Fruit fly (Drosophila melanogaster) whole organism, embryonic: ENCODE measurements around the gene isoQC.
A peak's percentile ranks its signal among the peaks of the same experiment; 100 is the strongest.

Experiments
- Ada2b ChIP-seq: fragments of 200-800 bp; sonication (Bioruptor generic); IDR thresholded peaks from 2 replicates; pipeline ENCODE4 v1.3.6; 2022; ENCODE audit warnings: missing biosample characterization, missing genetic modification characterization
- Antp ChIP-seq: fragments of 200-800 bp; sonication (Bioruptor generic); optimal IDR thresholded peaks from 3 replicates; lab custom pipeline; 2016; ENCODE audit warnings: missing biosample characterization, missing genetic modification characterization
- Atf-2 ChIP-seq: fragments of 200-800 bp; sonication (Bioruptor generic); optimal IDR thresholded peaks from 2 replicates; lab custom pipeline; 2016; ENCODE audit warnings: missing biosample characterization, missing genetic modification characterization
- Bgb ChIP-seq: fragments of 200-800 bp; sonication (Bioruptor generic); IDR thresholded peaks from 2 replicates; pipeline ENCODE4 v1.3.6; 2022; ENCODE audit warnings: missing biosample characterization, missing genetic modification characterization; ENCODE audit not compliant: partially characterized antibody
- Blimp-1 ChIP-seq: fragments of 200-800 bp; sonication (Bioruptor generic); optimal IDR thresholded peaks from 3 replicates; lab custom pipeline; 2018; ENCODE audit warnings: missing biosample characterization, missing genetic modification characterization, mild to moderate bottlenecking, moderate library complexity, missing genetic modification reagents
- CG10274 ChIP-seq: fragments of 200-800 bp; sonication (Bioruptor generic); optimal IDR thresholded peaks from 3 replicates; lab custom pipeline; 2017; ENCODE audit warnings: missing biosample characterization, mild to moderate bottlenecking, missing genetic modification characterization
- CG11093 ChIP-seq: fragments of 200-800 bp; sonication (Bioruptor generic); IDR thresholded peaks from 3 replicates; pipeline ENCODE4 v1.3.6; 2022; ENCODE audit warnings: missing biosample characterization, missing genetic modification characterization
- CG11696 ChIP-seq: fragments of 200-800 bp; sonication (Bioruptor generic); IDR thresholded peaks from 2 replicates; pipeline ENCODE4 v1.3.6; 2022; ENCODE audit warnings: missing biosample characterization, missing genetic modification characterization
- CG12744 ChIP-seq: fragments of 200-800 bp; sonication (Bioruptor generic); optimal IDR thresholded peaks from 2 replicates; lab custom pipeline; 2016; ENCODE audit warnings: missing biosample characterization, missing genetic modification characterization
- CG17359 ChIP-seq: fragments of 200-800 bp; sonication (Bioruptor generic); optimal IDR thresholded peaks from 3 replicates; lab custom pipeline; 2018; ENCODE audit warnings: missing biosample characterization, mild to moderate bottlenecking, missing genetic modification characterization, moderate library complexity
- CG18476 ChIP-seq: fragments of 200-800 bp; sonication (Bioruptor generic); optimal IDR thresholded peaks from 2 replicates; lab custom pipeline; 2016; ENCODE audit warnings: missing biosample characterization, mild to moderate bottlenecking, missing genetic modification characterization
- CG2202 ChIP-seq: fragments of 200-800 bp; sonication (Bioruptor generic); optimal IDR thresholded peaks from 2 replicates; lab custom pipeline; 2018; ENCODE audit warnings: missing biosample characterization, mild to moderate bottlenecking, missing genetic modification characterization
- CG30020 ChIP-seq: fragments of 200-800 bp; optimal IDR thresholded peaks from 2 replicates; lab custom pipeline; 2019; ENCODE audit warnings: missing biosample characterization, mild to moderate bottlenecking, missing genetic modification characterization, moderate library complexity
- CG31224 ChIP-seq: fragments of 200-800 bp; sonication (Bioruptor generic); IDR thresholded peaks from 2 replicates; pipeline ENCODE4 v1.3.6; 2022; ENCODE audit warnings: missing biosample characterization, missing genetic modification characterization
- CG34376 ChIP-seq: fragments of 200-800 bp; sonication (Bioruptor generic); optimal IDR thresholded peaks from 2 replicates; lab custom pipeline; 2018; ENCODE audit warnings: missing biosample characterization, mild to moderate bottlenecking, missing genetic modification characterization
- CG4282 ChIP-seq: fragments of 200-800 bp; sonication (Bioruptor generic); optimal IDR thresholded peaks from 2 replicates; lab custom pipeline; 2016; ENCODE audit warnings: missing biosample characterization, missing genetic modification characterization
- CG9932 ChIP-seq: fragments of 200-800 bp; sonication (Bioruptor generic); IDR thresholded peaks from 2 replicates; pipeline ENCODE4 v1.3.6; 2022; ENCODE audit warnings: missing biosample characterization, missing genetic modification characterization
- CoRest ChIP-seq: fragments of 200-800 bp; sonication (Bioruptor generic); optimal IDR thresholded peaks from 3 replicates; lab custom pipeline; 2018; ENCODE audit warnings: missing biosample characterization, mild to moderate bottlenecking, missing genetic modification characterization, moderate library complexity
- Dek ChIP-seq: fragments of 200-800 bp; sonication (Bioruptor generic); optimal IDR thresholded peaks from 3 replicates; lab custom pipeline; 2019; ENCODE audit warnings: missing biosample characterization, mild to moderate bottlenecking, missing genetic modification characterization, moderate library complexity
- ERR ChIP-seq: fragments of 200-800 bp; sonication (Bioruptor generic); optimal IDR thresholded peaks from 2 replicates; lab custom pipeline; 2016; ENCODE audit warnings: missing biosample characterization, missing genetic modification characterization
- Hey ChIP-seq: fragments of 200-800 bp; sonication (Bioruptor generic); optimal IDR thresholded peaks from 3 replicates; lab custom pipeline; 2018; ENCODE audit warnings: missing biosample characterization, mild to moderate bottlenecking, missing genetic modification characterization
- Hr78 ChIP-seq, 2 experiments: fragments of 200-800 bp in 1 of 2; fragments of >200 bp in 1 of 2; sonication (Bioruptor generic) in 1 of 2; optimal IDR thresholded peaks; 2 replicates each; lab custom pipeline; 2017 to 2019; ENCODE audit warnings: missing biosample characterization in 2 of 2, missing genetic modification characterization in 2 of 2, mild to moderate bottlenecking in 1 of 2, moderate library complexity in 1 of 2
- Kr ChIP-seq: fragments of 200-800 bp; sonication (Bioruptor generic); optimal IDR thresholded peaks from 2 replicates; lab custom pipeline; 2017; ENCODE audit warnings: missing biosample characterization, mild to moderate bottlenecking, missing genetic modification characterization
- Lhr ChIP-seq: fragments of 200-800 bp; sonication (Bioruptor generic); optimal IDR thresholded peaks from 3 replicates; lab custom pipeline; 2017; ENCODE audit warnings: mild to moderate bottlenecking, missing biosample characterization, missing genetic modification reagents, missing genetic modification characterization
- Med ChIP-seq: fragments of 200-800 bp; sonication (Bioruptor generic); peaks from one replicate; lab custom pipeline; 2016; ENCODE audit warnings: missing biosample characterization, missing genetic modification characterization, mild to moderate bottlenecking, inconsistent platforms, moderate library complexity
- NC2β ChIP-seq: fragments of 200-800 bp; sonication (Bioruptor generic); optimal IDR thresholded peaks from 2 replicates; lab custom pipeline; 2016; ENCODE audit warnings: missing biosample characterization, missing genetic modification characterization
- Nf-YB ChIP-seq: fragments of 200-800 bp; sonication (Bioruptor generic); optimal IDR thresholded peaks from 3 replicates; lab custom pipeline; 2019; ENCODE audit warnings: missing biosample characterization, mild to moderate bottlenecking, missing genetic modification characterization, moderate library complexity
- Xbp1 ChIP-seq: fragments of 200-800 bp; sonication (Bioruptor generic); optimal IDR thresholded peaks from 3 replicates; lab custom pipeline; 2016; ENCODE audit warnings: missing biosample characterization, mild to moderate bottlenecking, missing genetic modification characterization
- amos ChIP-seq: fragments of 200-800 bp; sonication (Bioruptor generic); IDR thresholded peaks from 2 replicates; pipeline ENCODE4 v1.3.6; 2022; ENCODE audit warnings: missing biosample characterization, missing genetic modification characterization; ENCODE audit not compliant: partially characterized antibody
- crp ChIP-seq, 2 experiments: fragments of 200-800 bp; sonication (Bioruptor generic); optimal IDR thresholded peaks; 2 replicates in 1 of 2; 3 replicates in 1 of 2; lab custom pipeline; 2017; ENCODE audit warnings: missing biosample characterization in 2 of 2, missing genetic modification characterization in 2 of 2, mild to moderate bottlenecking in 1 of 2, moderate library complexity in 1 of 2
- disco-r ChIP-seq: fragments of 200-800 bp; sonication (Bioruptor generic); optimal IDR thresholded peaks from 2 replicates; lab custom pipeline; 2016; ENCODE audit warnings: missing biosample characterization, missing genetic modification characterization
- dm ChIP-seq: fragments of 200-800 bp; sonication (Bioruptor generic); optimal IDR thresholded peaks from 3 replicates; lab custom pipeline; 2016; ENCODE audit warnings: missing biosample characterization, missing genetic modification characterization
- emc ChIP-seq: fragments of 200-800 bp; sonication (Bioruptor generic); optimal IDR thresholded peaks from 2 replicates; lab custom pipeline; 2016; ENCODE audit warnings: missing biosample characterization, missing genetic modification characterization
- fd96Cb ChIP-seq: fragments of 200-800 bp; sonication (Bioruptor generic); optimal IDR thresholded peaks from 2 replicates; lab custom pipeline; 2018; ENCODE audit warnings: missing biosample characterization, mild to moderate bottlenecking, missing genetic modification characterization, moderate library complexity
- gem ChIP-seq: fragments of 200-800 bp; sonication (Bioruptor generic); optimal IDR thresholded peaks from 2 replicates; lab custom pipeline; 2019; ENCODE audit warnings: missing biosample characterization, mild to moderate bottlenecking, missing genetic modification characterization, moderate library complexity
- nerfin-2 ChIP-seq: fragments of 200-800 bp; sonication (Bioruptor generic); IDR thresholded peaks from 2 replicates; pipeline ENCODE4 v1.3.6; 2022; ENCODE audit warnings: missing biosample characterization, missing genetic modification characterization; ENCODE audit not compliant: partially characterized antibody
- pan ChIP-seq, 4 experiments: fragments of >200 bp in 3 of 4; fragments of 200-800 bp in 1 of 4; sonication (Bioruptor generic) in 1 of 4; optimal IDR thresholded peaks in 3 of 4; IDR thresholded peaks in 1 of 4; 2 replicates each; pipeline versions ENCODE4 v1.3.6 to Lab custom; 2017 to 2022; ENCODE audit warnings: missing biosample characterization in 2 of 4, missing genetic modification characterization in 2 of 4, mixed read lengths in 1 of 4
- prd ChIP-seq, 3 experiments: fragments of >200 bp in 2 of 3; fragments of 200-800 bp in 1 of 3; sonication (Bioruptor generic) in 1 of 3; optimal IDR thresholded peaks in 2 of 3; IDR thresholded peaks in 1 of 3; 2 replicates in 2 of 3; 3 replicates in 1 of 3; pipeline versions ENCODE4 v1.3.6 to Lab custom; 2017 to 2022; ENCODE audit warnings: missing biosample characterization in 1 of 3, missing genetic modification characterization in 1 of 3
- ro ChIP-seq: fragments of 200-800 bp; sonication (Bioruptor generic); IDR thresholded peaks from 2 replicates; pipeline ENCODE4 v1.3.6; 2022; ENCODE audit warnings: missing biosample characterization, missing genetic modification characterization
- sim ChIP-seq: fragments of 200-800 bp; sonication (Bioruptor generic); IDR thresholded peaks from 2 replicates; pipeline ENCODE4 v1.3.6; 2022; ENCODE audit warnings: missing biosample characterization, missing genetic modification characterization
- sob ChIP-seq: fragments of 200-800 bp; sonication (Bioruptor generic); IDR thresholded peaks from 2 replicates; pipeline ENCODE4 v1.3.6; 2022; ENCODE audit warnings: missing biosample characterization, missing genetic modification characterization
- stc ChIP-seq: fragments of 200-800 bp; sonication (Bioruptor generic); IDR thresholded peaks from 2 replicates; pipeline ENCODE4 v1.3.6; 2022; ENCODE audit warnings: missing biosample characterization, missing genetic modification characterization
- toy ChIP-seq: fragments of 200-800 bp; sonication (Bioruptor generic); IDR thresholded peaks from 2 replicates; pipeline ENCODE4 v1.3.6; 2022; ENCODE audit warnings: missing biosample characterization, missing genetic modification characterization
- trh ChIP-seq: fragments of 200-800 bp; sonication (Bioruptor generic); optimal IDR thresholded peaks from 2 replicates; lab custom pipeline; 2016; ENCODE audit warnings: missing biosample characterization, missing genetic modification characterization
- tx ChIP-seq: fragments of 200-800 bp; sonication (Bioruptor generic); optimal IDR thresholded peaks from 2 replicates; lab custom pipeline; 2016; ENCODE audit warnings: missing biosample characterization, missing genetic modification characterization
- vfl ChIP-seq: fragments of 200-800 bp; sonication (Bioruptor generic); optimal IDR thresholded peaks from 2 replicates; lab custom pipeline; 2016; ENCODE audit warnings: missing biosample characterization, missing genetic modification characterization
- vvl ChIP-seq: fragments of 200-800 bp; sonication (Bioruptor generic); IDR thresholded peaks from 2 replicates; pipeline ENCODE4 v1.3.6; 2022; ENCODE audit warnings: missing biosample characterization, missing genetic modification characterization
- wdn ChIP-seq: fragments of 200-800 bp; sonication (Bioruptor generic); IDR thresholded peaks from 2 replicates; pipeline ENCODE4 v1.3.6; 2022; ENCODE audit warnings: missing biosample characterization, missing genetic modification characterization

The isoQC gene

DNA sequence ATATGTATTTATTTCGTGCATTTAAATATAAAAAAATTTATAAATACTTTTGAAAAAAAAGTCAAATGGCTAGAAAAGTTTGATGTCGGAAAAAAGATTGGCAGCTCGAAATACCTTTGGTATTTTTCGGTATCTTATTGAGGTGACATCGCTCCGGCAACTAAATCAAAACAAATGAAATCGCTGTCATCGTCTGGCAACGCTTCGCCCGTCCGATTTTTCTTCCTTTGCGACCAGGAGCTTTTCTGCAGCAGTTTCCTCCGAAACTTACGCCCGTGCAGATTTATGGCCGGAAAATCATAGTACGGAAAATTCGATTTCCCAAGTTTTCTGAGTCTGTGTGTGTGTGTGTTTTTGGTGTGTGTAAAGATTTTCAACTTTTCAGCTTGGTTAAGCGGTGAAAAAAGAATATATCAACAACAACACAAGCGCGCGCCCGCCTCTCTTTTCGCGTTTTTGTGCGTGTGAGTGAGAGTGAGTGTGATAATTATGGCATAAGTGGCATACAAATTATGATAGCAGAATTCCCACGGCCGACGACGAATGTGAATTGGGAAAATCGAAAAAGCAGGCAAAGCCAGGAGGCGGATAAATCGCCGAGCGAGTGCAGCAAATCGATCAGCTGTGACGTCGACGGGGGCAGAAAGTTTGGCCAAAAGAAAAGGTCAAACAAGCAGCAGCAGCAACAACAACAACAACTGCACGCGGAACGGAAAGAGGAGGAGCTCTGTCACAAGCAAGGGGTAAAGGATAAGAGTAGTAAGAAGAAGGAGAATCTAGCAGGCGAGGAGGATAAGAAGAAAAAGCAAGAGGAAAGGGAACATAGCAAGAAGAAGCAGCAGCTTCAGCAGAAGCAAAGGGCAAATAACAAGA lies 23.1 kb downstream of the isoQC start, which contains the start of gene CG32425:
Gene CG32425, plus strand, starts transcription at position 200 of the 873 bp plus-strand sequence.
- TF ChIP-seq Dek (tag; lab: Kevin White, UChicago), result peak; percentile 2
- TF ChIP-seq CG12744 (GFP tag; lab: Kevin White, UChicago), result no peak
- no peak for TF ChIP-seq trh (GFP tag; lab: Kevin White, UChicago)
- no peak for TF ChIP-seq CG2202
- no peak for TF ChIP-seq Kr (GFP tag; lab: Kevin White, UChicago)
- TF ChIP-seq vvl (GFP tag; lab: Robert Waterston, UW), result no peak; the same call in 1 of the 2 replicates
- TF ChIP-seq Ada2b (GFP tag; lab: Robert Waterston, UW), result no peak
- no peak for TF ChIP-seq prd (optimal IDR thresholded peaks at IDR 0.05; lab: Kevin White, UChicago)
- TF ChIP-seq prd (GFP tag; IDR thresholded peaks at IDR 0.05; lab: Robert Waterston, UW), result no peak
- no peak for TF ChIP-seq Hey (tag; lab: Kevin White, UChicago)
- TF ChIP-seq CG9932 (GFP tag; lab: Robert Waterston, UW), result peak; percentile 35; the same call in 1 of the 2 replicates
- TF ChIP-seq wdn (GFP tag; lab: Robert Waterston, UW), result no peak
- TF ChIP-seq pan (optimal IDR thresholded peaks at IDR 0.05; lab: Kevin White, UChicago), result no peak
- no peak for TF ChIP-seq pan (GFP tag; optimal IDR thresholded peaks at IDR 0.05 in 1 of 2, IDR thresholded peaks at IDR 0.05 in 1 of 2)
- no peak for TF ChIP-seq ro (GFP tag; lab: Robert Waterston, UW)
- peak; percentile 63 for TF ChIP-seq Lhr (GFP tag; lab: Kevin White, UChicago)
- no peak for TF ChIP-seq CG18476 (GFP tag; lab: Kevin White, UChicago)
- TF ChIP-seq CG30020, result peak; percentile 14
- no peak for TF ChIP-seq Blimp-1 (GFP tag; lab: Kevin White, UChicago)
- TF ChIP-seq CG31224 (GFP tag; lab: Robert Waterston, UW), result no peak
- TF ChIP-seq CG10274 (GFP tag; lab: Kevin White, UChicago), result no peak
- no peak for TF ChIP-seq ERR (GFP tag; lab: Kevin White, UChicago)
- TF ChIP-seq sob (GFP tag; lab: Robert Waterston, UW), result no peak
- TF ChIP-seq NC2β, result no peak
- TF ChIP-seq nerfin-2 (GFP tag; lab: Robert Waterston, UW), result no peak
- peak; percentile 13 for TF ChIP-seq CG34376 (GFP tag; lab: Kevin White, UChicago)
- TF ChIP-seq CG4282 (GFP tag; lab: Kevin White, UChicago), result no peak
- TF ChIP-seq Bgb, result peak; percentile 22; the same call in 1 of the 2 replicates
- TF ChIP-seq dm (GFP tag; lab: Kevin White, UChicago), result no peak
- TF ChIP-seq vfl (GFP tag; lab: Kevin White, UChicago), result no peak
- no peak for TF ChIP-seq fd96Cb
- no peak for TF ChIP-seq Antp
- no peak for TF ChIP-seq Atf-2 (GFP tag; lab: Kevin White, UChicago)
- TF ChIP-seq stc, result no peak
- TF ChIP-seq amos (GFP tag; lab: Robert Waterston, UW), result no peak
- TF ChIP-seq disco-r (GFP tag; lab: Kevin White, UChicago), result no peak
- TF ChIP-seq tx, result no peak
- no peak for TF ChIP-seq CG11696 (GFP tag; lab: Robert Waterston, UW)
- no peak for TF ChIP-seq Nf-YB (GFP tag; lab: Kevin White, UChicago)
- TF ChIP-seq gem, result peak; percentile 48
- no peak for TF ChIP-seq sim (GFP tag; lab: Robert Waterston, UW)
- peak; percentile 41 for TF ChIP-seq Med (GFP tag; lab: Kevin White, UChicago)
- no peak for TF ChIP-seq emc (GFP tag; lab: Kevin White, UChicago)
- peak; percentile 1 for TF ChIP-seq Xbp1 (GFP tag; lab: Kevin White, UChicago)
- peak; percentile 36 for TF ChIP-seq CoRest (tag; lab: Kevin White, UChicago)
- no peak for TF ChIP-seq toy
- TF ChIP-seq CG17359 (tag; lab: Kevin White, UChicago), result no peak
- TF ChIP-seq crp (GFP tag; optimal IDR thresholded peaks at IDR 0.05; lab: Kevin White, UChicago), result no peak
- peak in 1 of 2 experiments; percentile 63 for TF ChIP-seq Hr78 (GFP tag; optimal IDR thresholded peaks at IDR 0.05; lab: Kevin White, UChicago)
- TF ChIP-seq CG11093 (GFP tag; lab: Robert Waterston, UW), result no peak
